Worm (Caenorhabditis elegans): ENCODE results near the gene C24B9.3.

C24B9.3 gene

ce11 chrV:2739607-2740006, 28.2 kb upstream of the C24B9.3 start:
- TF ChIP-seq nhr-232 (tag; optimal IDR thresholded peaks at IDR 0.05) = no peak
- no peak for TF ChIP-seq C08G9.2 (tag; optimal IDR thresholded peaks at IDR 0.05)
- no peak for TF ChIP-seq gmeb-2 (tag; optimal IDR thresholded peaks at IDR 0.05)
- TF ChIP-seq ceh-48 (tag; optimal IDR thresholded peaks at IDR 0.05) = no peak
- TF ChIP-seq unc-86 (tag; optimal IDR thresholded peaks at IDR 0.05) = no peak
- TF ChIP-seq ceh-18 (tag; optimal IDR thresholded peaks at IDR 0.05) = no peak
- TF ChIP-seq elt-4 (tag; optimal IDR thresholded peaks at IDR 0.05) = no peak
- no peak for TF ChIP-seq elt-2 (tag; optimal IDR thresholded peaks at IDR 0.05)
- TF ChIP-seq mec-3 (tag; optimal IDR thresholded peaks at IDR 0.05; ENCODE audit: borderline replicate concordance) = no peak
- no peak for TF ChIP-seq sox-4 (tag; optimal IDR thresholded peaks at IDR 0.05)
- TF ChIP-seq odd-2 (tag; optimal IDR thresholded peaks at IDR 0.05) = no peak
- TF ChIP-seq hlh-15 (tag; optimal IDR thresholded peaks at IDR 0.05) = no peak
- TF ChIP-seq pat-9 (tag; optimal IDR thresholded peaks at IDR 0.05) = no peak
- no peak for TF ChIP-seq ets-4 (tag; optimal IDR thresholded peaks at IDR 0.05)
- no peak for TF ChIP-seq nhr-11 (tag; optimal IDR thresholded peaks at IDR 0.05)

- TF ChIP-seq sdc-2 (tag; optimal IDR thresholded peaks at IDR 0.05) = no peak
Observed at ce11 chrV:2738174-2738573, 26.8 kb upstream of the C24B9.3 start, which contains the start of gene srg-56. Gene srg-56, minus strand, starts transcription at chrV:2738274.

DNA sequence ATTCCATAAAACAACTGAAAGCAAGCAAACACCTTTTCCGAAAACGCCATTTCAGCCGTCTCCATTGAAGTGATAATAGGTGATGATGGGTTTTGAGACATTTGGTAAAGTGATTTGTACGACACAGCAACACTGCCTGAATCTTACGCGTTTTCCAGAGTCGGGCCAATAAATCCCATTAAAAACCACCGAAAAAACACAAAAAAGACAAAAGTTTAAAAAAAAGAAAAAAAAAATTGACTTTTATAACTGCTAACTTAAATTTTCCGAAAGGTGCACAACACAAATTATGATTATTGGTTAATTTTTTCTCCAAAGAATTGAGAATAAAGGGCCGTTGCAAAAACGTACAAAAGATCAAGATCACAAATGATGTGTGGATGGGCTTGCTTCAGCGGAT, 23.0 kb upstream of the C24B9.3 start, which contains the start of gene srg-57:
srg-57 (minus strand) TSS at position 101 of the 400 bp plus-strand sequence.
- TF ChIP-seq lin-11 (tag; optimal IDR thresholded peaks at IDR 0.05) (no peak), nhr-11 (tag; optimal IDR thresholded peaks at IDR 0.05) (no peak)

ce11 chrV:2730784-2731480, 19.5 kb upstream of the C24B9.3 start, which contains the start of gene dod-3:
Gene dod-3, minus strand, starts transcription at chrV:2731098.
- TF ChIP-seq elt-2 (tag; optimal IDR thresholded peaks at IDR 0.05) (peak; percentile 78), fax-1 (tag; optimal IDR thresholded peaks at IDR 0.05) (no peak)

- TF ChIP-seq mec-3 (tag; optimal IDR thresholded peaks at IDR 0.05; ENCODE audit: borderline replicate concordance) = no peak
- TF ChIP-seq zip-5 (tag; optimal IDR thresholded peaks at IDR 0.05) = no peak
- TF ChIP-seq rnt-1 (tag; optimal IDR thresholded peaks at IDR 0.05) = no peak
- TF ChIP-seq hlh-30 (tag; optimal IDR thresholded peaks at IDR 0.05; ENCODE audit: insufficient read depth) = no peak
- TF ChIP-seq ceh-2 (tag; optimal IDR thresholded peaks at IDR 0.05) = no peak
- TF ChIP-seq ttx-3 (tag; optimal IDR thresholded peaks at IDR 0.05) = no peak
Observed at ce11 chrV:2728236-2728635, 16.8 kb upstream of the C24B9.3 start, which contains the start of gene str-33. Gene str-33, plus strand, starts transcription at chrV:2728536.

ce11 chrV:2727101-2727500, 15.7 kb upstream of the C24B9.3 start, which contains the start of gene str-13:
Gene str-13, minus strand, starts transcription at chrV:2727201.
- TF ChIP-seq pag-3 (tag; optimal IDR thresholded peaks at IDR 0.05; ENCODE audit: borderline replicate concordance) = no peak
- TF ChIP-seq ceh-24 (tag; optimal IDR thresholded peaks at IDR 0.05) = no peak
- TF ChIP-seq ceh-31 (tag; optimal IDR thresholded peaks at IDR 0.05) = no peak
- no peak for TF ChIP-seq T23F11.4 (GFP tag; optimal IDR thresholded peaks at IDR 0.05)
- TF ChIP-seq hlh-13 (GFP tag; optimal IDR thresholded peaks at IDR 0.05) = no peak
- TF ChIP-seq lim-6 (tag; optimal IDR thresholded peaks at IDR 0.05) = no peak
- no peak for TF ChIP-seq ets-4 (tag; optimal IDR thresholded peaks at IDR 0.05)
- TF ChIP-seq ceh-14 (tag; optimal IDR thresholded peaks at IDR 0.05) = no peak

- TF ChIP-seq unc-3 (GFP tag; conservative IDR thresholded peaks at IDR 0.05) (no peak), unc-3 (tag; optimal IDR thresholded peaks at IDR 0.05) (no peak), sox-2 (GFP tag; IDR thresholded peaks at IDR 0.05) (no peak), syd-9 (tag; optimal IDR thresholded peaks at IDR 0.05) (no peak), hlh-30 (tag; optimal IDR thresholded peaks at IDR 0.05; ENCODE audit: insufficient read depth) (no peak), ahr-1 (tag; optimal IDR thresholded peaks at IDR 0.05) (no peak), zip-5 (tag; optimal IDR thresholded peaks at IDR 0.05) (no peak), odd-2 (tag; optimal IDR thresholded peaks at IDR 0.05) (no peak), ama-1 (optimal IDR thresholded peaks at IDR 0.05) (no peak), K09A11.1 (tag; optimal IDR thresholded peaks at IDR 0.05; ENCODE audit: insufficient read depth) (no peak), eyg-1 (tag; optimal IDR thresholded peaks at IDR 0.05) (no peak)
Observed at ce11 chrV:2725225-2725624, 13.8 kb upstream of the C24B9.3 start, which contains the start of gene srg-59. Gene srg-59, minus strand, starts transcription at chrV:2725325.

Measured in whole organism, late embryonic.